Worm (Caenorhabditis elegans) whole organism, L1 larva: ENCODE results near the gene T01B7.9.
A peak's percentile ranks its signal among the peaks of the same experiment; 100 is the strongest.

Experiments used
- C34B4.2 ChIP-seq: sonication (generic microtip); optimal IDR thresholded peaks from 2 replicates; lab custom pipeline; 2017; ENCODE audit warnings: mild to moderate bottlenecking, missing genetic modification characterization, missing compliant biosample characterization
- F16B12.6 ChIP-seq: fragments of 150-350 bp; optimal IDR thresholded peaks from 2 replicates; lab custom pipeline; 2014; ENCODE audit warnings: missing biosample characterization, missing genetic modification characterization
- Y116A8C.19 ChIP-seq: sonication (generic microtip); optimal IDR thresholded peaks from 2 replicates; lab custom pipeline; 2016; ENCODE audit warnings: missing compliant biosample characterization, missing genetic modification characterization, borderline replicate concordance
- aha-1 ChIP-seq: fragments of 150-350 bp; optimal IDR thresholded peaks from 2 replicates; lab custom pipeline; 2014; ENCODE audit warnings: missing biosample characterization, missing genetic modification characterization
- alr-1 ChIP-seq: fragments of 200-800 bp; sonication (Bioruptor generic); optimal IDR thresholded peaks from 2 replicates; lab custom pipeline; 2018; ENCODE audit warnings: borderline replicate concordance, mild to moderate bottlenecking, missing genetic modification characterization, missing compliant biosample characterization
- aly-2 ChIP-seq: fragments of 150-350 bp; optimal IDR thresholded peaks from 2 replicates; lab custom pipeline; 2014; ENCODE audit warnings: missing biosample characterization, missing genetic modification characterization
- blmp-1 ChIP-seq: fragments of 150-350 bp; optimal IDR thresholded peaks from 2 replicates; lab custom pipeline; 2014; ENCODE audit warnings: missing biosample characterization, missing genetic modification characterization
- ceh-63 ChIP-seq: fragments of 200-800 bp; sonication (Bioruptor generic); optimal IDR thresholded peaks from 2 replicates; lab custom pipeline; 2018; ENCODE audit warnings: mild to moderate bottlenecking, missing genetic modification characterization, missing compliant biosample characterization
- ceh-8 ChIP-seq: fragments of 200-800 bp; sonication (Bioruptor generic); optimal IDR thresholded peaks from 2 replicates; lab custom pipeline; 2018; ENCODE audit warnings: mild to moderate bottlenecking, missing genetic modification characterization, moderate library complexity, missing compliant biosample characterization
- ceh-82 ChIP-seq, 3 experiments: fragments of 150-350 bp in 1 of 3; sonication (generic microtip) in 2 of 3; optimal IDR thresholded peaks; 2 replicates each; lab custom pipeline; 2014 to 2017; ENCODE audit warnings: missing biosample characterization in 3 of 3, missing genetic modification characterization in 3 of 3
- ceh-88 ChIP-seq: fragments of 200-800 bp; sonication (Bioruptor generic); IDR thresholded peaks from 2 replicates; pipeline ENCODE4 v1.3.6; 2022; ENCODE audit warnings: missing genetic modification characterization, missing compliant biosample characterization
- egl-13 ChIP-seq: sonication (generic microtip); optimal IDR thresholded peaks from 2 replicates; lab custom pipeline; 2016; ENCODE audit warnings: missing genotype, missing genetic modification reagents, missing genetic modification characterization, missing compliant biosample characterization
- egl-27 ChIP-seq, 2 experiments: fragments of 150-350 bp in 1 of 2; sonication (generic microtip); optimal IDR thresholded peaks; 3 replicates each; lab custom pipeline; 2017 to 2018; ENCODE audit warnings: missing biosample characterization in 2 of 2, missing genetic modification characterization in 2 of 2, missing genetic modification reagents in 2 of 2
- elt-2 ChIP-seq: sonication (generic microtip); optimal IDR thresholded peaks from 2 replicates; lab custom pipeline; 2016; ENCODE audit warnings: missing genetic modification characterization, mild to moderate bottlenecking, inconsistent platforms, missing compliant biosample characterization, missing genetic modification reagents
- elt-3 ChIP-seq, 6 experiments: fragments of 150-350 bp in 1 of 6; sonication (generic microtip); optimal IDR thresholded peaks; 2 replicates each; lab custom pipeline; 2017 to 2018; ENCODE audit warnings: missing biosample characterization in 6 of 6, missing genetic modification characterization in 6 of 6, inconsistent platforms in 1 of 6
- ets-5 ChIP-seq: fragments of 200-800 bp; sonication (Bioruptor generic); IDR thresholded peaks from 2 replicates; pipeline ENCODE4 v1.3.6; 2022; ENCODE audit warnings: missing genetic modification characterization, missing compliant biosample characterization
- fkh-10 ChIP-seq: sonication (generic microtip); optimal IDR thresholded peaks from 2 replicates; lab custom pipeline; 2017; ENCODE audit warnings: missing biosample characterization, missing genetic modification reagents, missing genetic modification characterization
- fkh-8 ChIP-seq: sonication (generic microtip); optimal IDR thresholded peaks from 2 replicates; lab custom pipeline; 2016; ENCODE audit warnings: mild to moderate bottlenecking, missing genetic modification characterization, missing compliant biosample characterization
- grh-1 ChIP-seq: fragments of 200-800 bp; sonication (Bioruptor generic); IDR thresholded peaks from 2 replicates; pipeline ENCODE4 v1.3.6; 2022; ENCODE audit warnings: missing genetic modification reagents, missing genetic modification characterization, missing compliant biosample characterization
- hlh-17 ChIP-seq: fragments of 200-800 bp; sonication (Bioruptor generic); optimal IDR thresholded peaks from 2 replicates; lab custom pipeline; 2018; ENCODE audit warnings: missing genetic modification characterization, mild to moderate bottlenecking, missing compliant biosample characterization, moderate library complexity, borderline replicate concordance
- hpl-2 ChIP-seq: fragments of 150-350 bp; optimal IDR thresholded peaks from 2 replicates; lab custom pipeline; 2014; ENCODE audit warnings: missing biosample characterization, missing genetic modification reagents, missing genetic modification characterization
- lin-13 ChIP-seq: fragments of 150-350 bp; optimal IDR thresholded peaks from 2 replicates; lab custom pipeline; 2014; ENCODE audit warnings: missing biosample characterization, missing genetic modification reagents, missing genetic modification characterization
- lin-39 ChIP-seq: fragments of 150-350 bp; optimal IDR thresholded peaks from 2 replicates; lab custom pipeline; 2014; ENCODE audit warnings: missing biosample characterization, missing genetic modification reagents, missing genetic modification characterization
- lir-3 ChIP-seq: sonication (generic microtip); optimal IDR thresholded peaks from 2 replicates; lab custom pipeline; 2016; ENCODE audit warnings: mild to moderate bottlenecking, missing genetic modification characterization, moderate library complexity, missing compliant biosample characterization; ENCODE audit not compliant: poor library complexity
- lsy-2 ChIP-seq, 2 experiments: fragments of 150-350 bp; optimal IDR thresholded peaks; 2 replicates each; lab custom pipeline; 2014; ENCODE audit warnings: missing biosample characterization in 2 of 2, missing genetic modification characterization in 2 of 2
- mdl-1 ChIP-seq, 2 experiments: fragments of 150-350 bp; optimal IDR thresholded peaks; 2 replicates each; lab custom pipeline; 2014 to 2017; ENCODE audit warnings: missing biosample characterization in 2 of 2, missing genetic modification characterization in 2 of 2, inconsistent platforms in 1 of 2
- mep-1 ChIP-seq: fragments of 150-350 bp; optimal IDR thresholded peaks from 2 replicates; lab custom pipeline; 2014; ENCODE audit warnings: missing biosample characterization, missing genetic modification characterization
- nhr-19 ChIP-seq: fragments of 200-800 bp; sonication (Bioruptor generic); conservative IDR thresholded peaks from 2 replicates; pipeline ENCODE4 v1.3.6; 2022; ENCODE audit warnings: missing genetic modification characterization, missing compliant biosample characterization
- nhr-237 ChIP-seq: fragments of 150-350 bp; optimal IDR thresholded peaks from 2 replicates; lab custom pipeline; 2014; ENCODE audit warnings: missing biosample characterization, missing genetic modification characterization
- nhr-28 ChIP-seq: fragments of 150-350 bp; optimal IDR thresholded peaks from 2 replicates; lab custom pipeline; 2014; ENCODE audit warnings: missing biosample characterization, missing genetic modification characterization
- nhr-47 ChIP-seq: sonication (generic microtip); optimal IDR thresholded peaks from 2 replicates; lab custom pipeline; 2016; ENCODE audit warnings: mild to moderate bottlenecking, missing genetic modification characterization, moderate library complexity, missing compliant biosample characterization
- nhr-71 ChIP-seq: sonication (generic microtip); optimal IDR thresholded peaks from 2 replicates; lab custom pipeline; 2016; ENCODE audit warnings: mild to moderate bottlenecking, missing genetic modification characterization, moderate library complexity, missing compliant biosample characterization
- nhr-76 ChIP-seq: sonication (generic microtip); optimal IDR thresholded peaks from 2 replicates; lab custom pipeline; 2017; ENCODE audit warnings: missing biosample characterization, missing genetic modification characterization
- nhr-84 ChIP-seq: sonication (generic microtip); optimal IDR thresholded peaks from 2 replicates; lab custom pipeline; 2017; ENCODE audit warnings: missing biosample characterization, missing genetic modification characterization
- nhr-85 ChIP-seq: sonication (generic microtip); peaks from one replicate; lab custom pipeline; 2016; ENCODE audit warnings: missing genetic modification characterization, inconsistent platforms, missing compliant biosample characterization
- nhr-90 ChIP-seq: sonication (generic microtip); optimal IDR thresholded peaks from 2 replicates; lab custom pipeline; 2016; ENCODE audit warnings: mild to moderate bottlenecking, missing genetic modification characterization, missing compliant biosample characterization; ENCODE audit not compliant: poor library complexity
- pag-3 ChIP-seq: sonication (generic microtip); optimal IDR thresholded peaks from 2 replicates; lab custom pipeline; 2017; ENCODE audit warnings: missing genetic modification characterization, mild to moderate bottlenecking, missing compliant biosample characterization, antibody characterized with exemption, borderline replicate concordance; ENCODE audit not compliant: insufficient read depth
- skn-1 ChIP-seq: fragments of 150-350 bp; optimal IDR thresholded peaks from 2 replicates; lab custom pipeline; 2014; ENCODE audit warnings: missing biosample characterization, missing genetic modification characterization
- snpc-4 ChIP-seq: fragments of 150-350 bp; optimal IDR thresholded peaks from 2 replicates; lab custom pipeline; 2014; ENCODE audit warnings: missing biosample characterization, missing genetic modification characterization
- snu-23 ChIP-seq: sonication (generic microtip); optimal IDR thresholded peaks from 2 replicates; lab custom pipeline; 2016; ENCODE audit warnings: missing genetic modification characterization, missing compliant biosample characterization
- sup-37 ChIP-seq: fragments of 200-800 bp; sonication (Bioruptor generic); optimal IDR thresholded peaks from 2 replicates; lab custom pipeline; 2018; ENCODE audit warnings: mild to moderate bottlenecking, missing genetic modification characterization, missing compliant biosample characterization
- swsn-7 ChIP-seq: sonication (generic microtip); optimal IDR thresholded peaks from 2 replicates; lab custom pipeline; 2016; ENCODE audit warnings: missing genetic modification characterization, missing compliant biosample characterization
- unc-130 ChIP-seq: fragments of 150-350 bp; optimal IDR thresholded peaks from 2 replicates; lab custom pipeline; 2017; ENCODE audit warnings: missing biosample characterization, missing genetic modification characterization, inconsistent platforms
- unc-30 ChIP-seq: sonication (generic microtip); optimal IDR thresholded peaks from 2 replicates; lab custom pipeline; 2017; ENCODE audit warnings: missing biosample characterization, missing genetic modification characterization
- unc-86 ChIP-seq: sonication (generic microtip); optimal IDR thresholded peaks from 2 replicates; lab custom pipeline; 2016; ENCODE audit warnings: missing genetic modification characterization, missing compliant biosample characterization
- unc-98 ChIP-seq: fragments of 200-800 bp; sonication (Bioruptor generic); IDR thresholded peaks from 2 replicates; pipeline ENCODE4 v1.3.6; 2022; ENCODE audit warnings: missing genetic modification characterization, missing compliant biosample characterization
- zip-4 ChIP-seq: fragments of 200-800 bp; sonication (Bioruptor generic); optimal IDR thresholded peaks from 2 replicates; lab custom pipeline; 2018; ENCODE audit warnings: mild to moderate bottlenecking, missing genetic modification characterization, moderate library complexity, missing compliant biosample characterization
- ztf-11 ChIP-seq, 2 experiments: sonication (generic microtip); optimal IDR thresholded peaks; 2 replicates each; lab custom pipeline; 2016 to 2017; ENCODE audit warnings: missing genetic modification characterization in 2 of 2, missing biosample characterization in 1 of 2, missing compliant biosample characterization in 1 of 2
- ztf-4 ChIP-seq: fragments of 150-350 bp; optimal IDR thresholded peaks from 2 replicates; lab custom pipeline; 2014; ENCODE audit warnings: missing biosample characterization, missing genetic modification characterization

Gene T01B7.9

DNA sequence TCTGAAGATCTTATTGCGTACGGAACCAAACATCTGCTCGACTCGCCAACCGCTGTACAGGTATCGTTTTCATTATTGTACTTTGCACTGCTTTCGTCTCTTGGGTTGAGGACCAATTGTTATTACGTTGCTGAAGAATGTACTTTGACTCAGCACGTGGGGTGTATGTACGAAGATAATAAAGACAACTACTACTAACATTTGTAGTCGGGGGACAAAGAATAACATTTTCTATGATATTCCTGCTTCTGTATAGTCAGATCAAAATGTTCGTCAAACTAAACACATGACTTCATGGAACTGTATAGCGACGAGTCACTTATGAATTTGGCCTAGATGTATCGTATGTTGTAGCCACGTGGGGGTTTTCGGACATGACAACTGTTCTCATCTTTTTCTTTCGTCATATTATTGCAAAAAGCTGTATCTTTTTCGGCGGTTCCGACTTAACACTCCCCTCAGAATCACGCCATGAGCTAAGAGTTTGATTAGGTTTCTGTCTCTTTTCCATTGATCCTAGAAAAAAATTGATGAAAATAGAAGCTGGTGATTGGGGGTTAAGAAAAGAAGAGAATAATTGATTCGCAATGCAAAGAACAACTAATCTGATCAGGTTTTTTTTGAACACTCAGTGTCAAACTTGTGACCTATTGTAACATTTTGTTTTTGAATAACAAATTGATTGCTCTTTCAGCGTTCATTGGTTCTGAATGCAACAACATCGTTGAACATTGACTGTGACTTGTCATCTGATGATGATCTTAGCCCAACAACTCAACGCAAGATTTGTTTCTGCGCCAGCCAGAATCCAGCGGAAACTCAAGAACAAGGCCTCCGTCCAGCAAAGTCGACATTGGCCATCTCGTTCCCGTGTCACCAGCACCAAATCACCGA, 18.2 kb upstream of the T01B7.9 start (continued):
- TF ChIP-seq F16B12.6 (tag; lab: Kevin White, UChicago) = no peak
- no peak for TF ChIP-seq sup-37 (GFP tag; lab: Kevin White, UChicago)
- no peak for TF ChIP-seq C34B4.2 (tag; lab: Kevin White, UChicago)
- peak; percentile 36 for TF ChIP-seq blmp-1 (tag; lab: Kevin White, UChicago)
- TF ChIP-seq unc-86 (tag; lab: Kevin White, UChicago) = no peak
- TF ChIP-seq grh-1 = 0 out of 2 replicates have a peak, but pooled peaks have one; percentile 24
- no peak for TF ChIP-seq unc-30
- TF ChIP-seq snu-23 (GFP tag; lab: Kevin White, UChicago) = peak; percentile 19
- TF ChIP-seq aha-1 (tag; lab: Kevin White, UChicago) = no peak
- peak; percentile 33 for TF ChIP-seq ztf-4 (tag; lab: Kevin White, UChicago)
- TF ChIP-seq lin-13 (GFP tag; lab: Kevin White, UChicago) = peak; percentile 31
- TF ChIP-seq zip-4 = no peak
- peak; percentile 79 for TF ChIP-seq nhr-85 (tag; lab: Kevin White, UChicago)
- TF ChIP-seq nhr-76 = no peak
- TF ChIP-seq ets-5 (GFP tag; lab: Robert Waterston, UW) = no peak
- TF ChIP-seq elt-3 (tag; optimal IDR thresholded peaks at IDR 0.05; lab: Kevin White, UChicago) = peak in 1 of 6 experiments; percentile 59
- TF ChIP-seq nhr-237 = no peak
- TF ChIP-seq skn-1 (tag; lab: Kevin White, UChicago) = no peak
- no peak for TF ChIP-seq nhr-84
- peak in 1 of 2 experiments; percentile 47 for TF ChIP-seq lsy-2 (tag; optimal IDR thresholded peaks at IDR 0.05; lab: Kevin White, UChicago)
- TF ChIP-seq pag-3 = no peak
- TF ChIP-seq fkh-10 (GFP tag; lab: Kevin White, UChicago) = no peak
- peak; percentile 1 for TF ChIP-seq mep-1 (tag; lab: Kevin White, UChicago)
- no peak for TF ChIP-seq hpl-2 (GFP tag; lab: Kevin White, UChicago)
- TF ChIP-seq lir-3 (tag; lab: Kevin White, UChicago) = peak; percentile 31
- no peak for TF ChIP-seq ztf-11 (tag; optimal IDR thresholded peaks at IDR 0.05; lab: Kevin White, UChicago)
- TF ChIP-seq aly-2 (tag; lab: Kevin White, UChicago) = peak; percentile 31
- TF ChIP-seq hlh-17 (GFP tag; lab: Kevin White, UChicago) = no peak
- TF ChIP-seq ceh-82 (tag; optimal IDR thresholded peaks at IDR 0.05; lab: Kevin White, UChicago) = no peak
- TF ChIP-seq fkh-8 = no peak
- TF ChIP-seq swsn-7 (tag; lab: Kevin White, UChicago) = no peak
- TF ChIP-seq unc-98 (GFP tag; lab: Robert Waterston, UW) = no peak
- peak; percentile 24 for TF ChIP-seq nhr-47 (tag; lab: Kevin White, UChicago)
- peak in 1 of 2 experiments; percentile 57 for TF ChIP-seq mdl-1 (tag; optimal IDR thresholded peaks at IDR 0.05; lab: Kevin White, UChicago)
- peak; percentile 90 for TF ChIP-seq nhr-19 (GFP tag; lab: Robert Waterston, UW)
- TF ChIP-seq unc-130 (tag; lab: Kevin White, UChicago) = peak; percentile 52
- no peak for TF ChIP-seq nhr-28 (tag; lab: Kevin White, UChicago)
- TF ChIP-seq lin-39 (tag; lab: Kevin White, UChicago) = no peak
- no peak for TF ChIP-seq ceh-88 (GFP tag; lab: Robert Waterston, UW)
- TF ChIP-seq nhr-71 (tag; lab: Kevin White, UChicago) = peak; percentile 62
- no peak for TF ChIP-seq elt-2 (tag; lab: Kevin White, UChicago)
- TF ChIP-seq ceh-8 (GFP tag; lab: Kevin White, UChicago) = no peak
- peak; percentile 35 for TF ChIP-seq nhr-90
- no peak for TF ChIP-seq egl-13
- TF ChIP-seq alr-1 = no peak
- no peak for TF ChIP-seq ceh-63 (GFP tag; lab: Kevin White, UChicago)
- TF ChIP-seq Y116A8C.19 (tag; lab: Kevin White, UChicago) = no peak
- no peak for TF ChIP-seq egl-27 (tag; optimal IDR thresholded peaks at IDR 0.05; lab: Kevin White, UChicago)
- TF ChIP-seq snpc-4 = no peak
